Fruit fly (Drosophila melanogaster) S2 (cell line): Measurements from ENCODE around the gene CG31248.
A peak's percentile ranks its signal among the peaks of the same experiment; 100 is the strongest.

Experiments
- CG8478 ChIP-seq: fragments of >200 bp; optimal IDR thresholded peaks from 2 replicates; lab custom pipeline; 2018
- CTCF ChIP-seq, 2 experiments: fragments of >200 bp; optimal IDR thresholded peaks; 2 replicates each; lab custom pipeline; 2018

DNA sequence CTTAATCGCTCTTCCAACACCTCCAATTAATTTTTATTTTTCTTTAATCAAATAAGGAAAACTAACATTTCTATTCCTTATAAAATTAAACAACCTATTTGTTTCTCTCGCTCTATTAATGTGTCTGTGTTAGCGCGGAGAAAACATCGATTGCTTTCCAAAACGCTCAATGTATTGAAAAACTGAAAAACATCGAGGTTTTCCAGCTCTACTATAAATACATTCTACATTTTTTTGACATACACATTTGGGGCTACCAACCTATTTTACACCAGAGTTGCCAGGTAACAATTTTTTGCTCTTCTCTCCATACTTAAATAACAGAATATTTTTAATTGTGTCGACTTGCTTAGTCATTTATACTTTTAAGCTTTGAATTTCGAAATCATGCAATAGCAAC is 37.2 kb upstream of the CG31248 start:
- TF ChIP-seq CTCF (optimal IDR thresholded peaks at IDR 0.05; lab: Kevin White, UChicago), result peak in 1 of 2 experiments; percentile 51
- no peak for TF ChIP-seq CG8478 (lab: Kevin White, UChicago)
